Fruit fly (Drosophila melanogaster) whole organism, embryonic: Measurements from ENCODE around the gene CecB.

Source experiments
- Antp ChIP-seq: fragments of 200-800 bp; sonication (Bioruptor generic); optimal IDR thresholded peaks from 3 replicates; lab custom pipeline; 2016; ENCODE audit warnings: missing biosample characterization, missing genetic modification characterization
- Asciz ChIP-seq: fragments of 200-800 bp; sonication (Bioruptor generic); optimal IDR thresholded peaks from 2 replicates; lab custom pipeline; 2017; ENCODE audit warnings: missing biosample characterization, mild to moderate bottlenecking, missing genetic modification characterization, missing genetic modification reagents
- Atf3 ChIP-seq: fragments of 200-800 bp; sonication (Bioruptor generic); optimal IDR thresholded peaks from 3 replicates; lab custom pipeline; 2016; ENCODE audit warnings: missing biosample characterization, missing genetic modification characterization
- CG10147 ChIP-seq: fragments of 200-800 bp; sonication (Bioruptor generic); optimal IDR thresholded peaks from 2 replicates; lab custom pipeline; 2019; ENCODE audit warnings: missing biosample characterization, mild to moderate bottlenecking, missing genetic modification characterization, moderate library complexity
- CG11398 ChIP-seq: fragments of 200-800 bp; sonication (Bioruptor generic); optimal IDR thresholded peaks from 2 replicates; lab custom pipeline; 2016; ENCODE audit warnings: missing biosample characterization, missing genetic modification characterization
- CG11696 ChIP-seq: fragments of 200-800 bp; sonication (Bioruptor generic); IDR thresholded peaks from 2 replicates; pipeline ENCODE4 v1.3.6; 2022; ENCODE audit warnings: missing biosample characterization, missing genetic modification characterization
- CG12744 ChIP-seq: fragments of 200-800 bp; sonication (Bioruptor generic); optimal IDR thresholded peaks from 2 replicates; lab custom pipeline; 2016; ENCODE audit warnings: missing biosample characterization, missing genetic modification characterization
- CG14441 ChIP-seq: fragments of 200-800 bp; sonication (Bioruptor generic); IDR thresholded peaks from 2 replicates; pipeline ENCODE4 v1.3.6; 2022; ENCODE audit warnings: missing biosample characterization, missing genetic modification characterization
- CG16863 ChIP-seq: fragments of 200-800 bp; sonication (Bioruptor generic); optimal IDR thresholded peaks from 3 replicates; lab custom pipeline; 2016; ENCODE audit warnings: missing biosample characterization, missing genetic modification characterization
- CG2129 ChIP-seq: fragments of 200-800 bp; sonication (Bioruptor generic); IDR thresholded peaks from 2 replicates; pipeline ENCODE4 v1.3.6; 2022; ENCODE audit warnings: missing biosample characterization, missing genetic modification characterization; ENCODE audit not compliant: partially characterized antibody
- CG31388 ChIP-seq: fragments of 200-800 bp; sonication (Bioruptor generic); optimal IDR thresholded peaks from 2 replicates; lab custom pipeline; 2016; ENCODE audit warnings: missing biosample characterization, missing genetic modification characterization
- CG32772 ChIP-seq: fragments of 200-800 bp; sonication (Bioruptor generic); IDR thresholded peaks from 2 replicates; pipeline ENCODE4 v1.3.6; 2022; ENCODE audit warnings: missing biosample characterization, missing genetic modification characterization
- CG4328 ChIP-seq: fragments of 200-800 bp; sonication (Bioruptor generic); optimal IDR thresholded peaks from 3 replicates; lab custom pipeline; 2017; ENCODE audit warnings: missing biosample characterization, missing genetic modification reagents, missing genetic modification characterization
- CG4404 ChIP-seq: fragments of 200-800 bp; sonication (Bioruptor generic); IDR thresholded peaks from 2 replicates; pipeline ENCODE4 v1.3.6; 2022; ENCODE audit warnings: missing biosample characterization, missing genetic modification characterization
- CG4707 ChIP-seq: fragments of 200-800 bp; sonication (Bioruptor generic); optimal IDR thresholded peaks from 2 replicates; lab custom pipeline; 2018; ENCODE audit warnings: missing biosample characterization, mild to moderate bottlenecking, missing genetic modification characterization, moderate library complexity
- CG7928 ChIP-seq: fragments of 200-800 bp; sonication (Bioruptor generic); optimal IDR thresholded peaks from 2 replicates; lab custom pipeline; 2017; ENCODE audit warnings: missing biosample characterization, mild to moderate bottlenecking, missing genetic modification characterization
- CTCF ChIP-seq: fragments of 200-800 bp; sonication (Bioruptor generic); optimal IDR thresholded peaks from 2 replicates; lab custom pipeline; 2017; ENCODE audit warnings: missing biosample characterization, mild to moderate bottlenecking, missing genetic modification characterization, moderate library complexity
- Dfd ChIP-seq, 2 experiments: fragments of >200 bp; optimal IDR thresholded peaks; 2 replicates each; lab custom pipeline; 2017; ENCODE audit warnings: missing biosample characterization in 2 of 2, missing genetic modification characterization in 2 of 2
- Dref ChIP-seq: fragments of 200-800 bp; sonication (Bioruptor generic); IDR thresholded peaks from 2 replicates; pipeline ENCODE4 v1.3.6; 2022; ENCODE audit warnings: missing biosample characterization, missing genetic modification characterization
- HLH3B ChIP-seq: fragments of 200-800 bp; sonication (Bioruptor generic); IDR thresholded peaks from 2 replicates; pipeline ENCODE4 v1.3.6; 2022; ENCODE audit warnings: missing biosample characterization, missing genetic modification characterization
- HLH54F ChIP-seq: fragments of 200-800 bp; sonication (Bioruptor generic); optimal IDR thresholded peaks from 3 replicates; lab custom pipeline; 2016; ENCODE audit warnings: missing biosample characterization, missing genetic modification characterization
- HmgZ ChIP-seq: fragments of 200-800 bp; sonication (Bioruptor generic); optimal IDR thresholded peaks from 2 replicates; lab custom pipeline; 2018; ENCODE audit warnings: missing biosample characterization, mild to moderate bottlenecking, missing genetic modification characterization
- Pdp1 ChIP-seq, 2 experiments: fragments of 200-800 bp; sonication (Bioruptor generic); optimal IDR thresholded peaks; 3 replicates each; lab custom pipeline; 2016; ENCODE audit warnings: missing biosample characterization in 2 of 2, missing genetic modification characterization in 2 of 2, mild to moderate bottlenecking in 1 of 2, moderate library complexity in 1 of 2
- Scr ChIP-seq: fragments of 200-800 bp; sonication (Bioruptor generic); IDR thresholded peaks from 2 replicates; pipeline ENCODE4 v1.3.6; 2022; ENCODE audit warnings: missing biosample characterization, missing genetic modification characterization; ENCODE audit not compliant: partially characterized antibody
- Sox102F ChIP-seq: fragments of 200-800 bp; sonication (Bioruptor generic); optimal IDR thresholded peaks from 2 replicates; lab custom pipeline; 2018; ENCODE audit warnings: missing biosample characterization, mild to moderate bottlenecking, missing genetic modification characterization, moderate library complexity
- TFAM ChIP-seq: fragments of 200-800 bp; sonication (Bioruptor generic); optimal IDR thresholded peaks from 2 replicates; lab custom pipeline; 2017; ENCODE audit warnings: missing biosample characterization, missing genetic modification characterization, inconsistent platforms
- Xbp1 ChIP-seq: fragments of 200-800 bp; sonication (Bioruptor generic); optimal IDR thresholded peaks from 3 replicates; lab custom pipeline; 2016; ENCODE audit warnings: missing biosample characterization, mild to moderate bottlenecking, missing genetic modification characterization
- ac ChIP-seq: fragments of 200-800 bp; sonication (Bioruptor generic); optimal IDR thresholded peaks from 3 replicates; lab custom pipeline; 2017; ENCODE audit warnings: missing biosample characterization, mild to moderate bottlenecking, missing genetic modification characterization
- ato ChIP-seq: fragments of 200-800 bp; sonication (Bioruptor generic); IDR thresholded peaks from 2 replicates; pipeline ENCODE4 v1.3.6; 2022; ENCODE audit warnings: missing biosample characterization, missing genetic modification characterization; ENCODE audit not compliant: partially characterized antibody
- az2 ChIP-seq: fragments of 200-800 bp; sonication (Bioruptor generic); optimal IDR thresholded peaks from 3 replicates; lab custom pipeline; 2016; ENCODE audit warnings: missing biosample characterization, missing genetic modification characterization
- bbx ChIP-seq: fragments of 200-800 bp; sonication (Bioruptor generic); IDR thresholded peaks from 2 replicates; pipeline ENCODE4 v1.3.6; 2022; ENCODE audit warnings: missing biosample characterization, missing genetic modification characterization; ENCODE audit not compliant: partially characterized antibody
- bcd ChIP-seq: fragments of 200-800 bp; sonication (Bioruptor generic); optimal IDR thresholded peaks from 2 replicates; lab custom pipeline; 2017; ENCODE audit warnings: missing biosample characterization, mild to moderate bottlenecking, missing genetic modification characterization
- cad ChIP-seq: fragments of >200 bp; optimal IDR thresholded peaks from 2 replicates; lab custom pipeline; 2017; ENCODE audit warnings: missing biosample characterization, missing genetic modification characterization
- cato ChIP-seq: fragments of 200-800 bp; sonication (Bioruptor generic); optimal IDR thresholded peaks from 2 replicates; lab custom pipeline; 2016; ENCODE audit warnings: missing biosample characterization, missing genetic modification characterization, borderline replicate concordance
- ci ChIP-seq: fragments of 200-800 bp; sonication (Bioruptor generic); IDR thresholded peaks from 3 replicates; pipeline ENCODE4 v1.3.6; 2022; ENCODE audit warnings: missing biosample characterization, missing genetic modification characterization
- crol ChIP-seq: fragments of 200-800 bp; sonication (Bioruptor generic); IDR thresholded peaks from 2 replicates; pipeline ENCODE4 v1.3.6; 2022; ENCODE audit warnings: missing biosample characterization, missing genetic modification characterization
- fu2 ChIP-seq: fragments of 200-800 bp; sonication (Bioruptor generic); optimal IDR thresholded peaks from 2 replicates; lab custom pipeline; 2016; ENCODE audit warnings: missing biosample characterization, missing genetic modification characterization
- grn ChIP-seq: fragments of 200-800 bp; sonication (Bioruptor generic); optimal IDR thresholded peaks from 3 replicates; lab custom pipeline; 2017; ENCODE audit warnings: missing biosample characterization, missing genetic modification characterization
- jumu ChIP-seq: fragments of 200-800 bp; sonication (Bioruptor generic); optimal IDR thresholded peaks from 3 replicates; lab custom pipeline; 2016; ENCODE audit warnings: missing biosample characterization, missing genetic modification characterization
- ken ChIP-seq: fragments of 200-800 bp; sonication (Bioruptor generic); IDR thresholded peaks from 3 replicates; pipeline ENCODE4 v1.3.6; 2022; ENCODE audit warnings: missing biosample characterization, missing genetic modification characterization
- mirr ChIP-seq: fragments of 200-800 bp; sonication (Bioruptor generic); optimal IDR thresholded peaks from 3 replicates; lab custom pipeline; 2018; ENCODE audit warnings: missing biosample characterization, mild to moderate bottlenecking, missing genetic modification characterization
- oc ChIP-seq: fragments of 200-800 bp; sonication (Bioruptor generic); optimal IDR thresholded peaks from 2 replicates; lab custom pipeline; 2018; ENCODE audit warnings: missing biosample characterization, mild to moderate bottlenecking, missing genetic modification characterization, moderate library complexity
- ranshi ChIP-seq: fragments of 200-800 bp; sonication (Bioruptor generic); IDR thresholded peaks from 2 replicates; pipeline ENCODE4 v1.3.6; 2022; ENCODE audit warnings: missing biosample characterization, missing genetic modification characterization
- repo ChIP-seq: fragments of 200-800 bp; sonication (Bioruptor generic); optimal IDR thresholded peaks from 2 replicates; lab custom pipeline; 2016; ENCODE audit warnings: missing biosample characterization, missing genetic modification characterization
- salm ChIP-seq: fragments of 200-800 bp; sonication (Bioruptor generic); optimal IDR thresholded peaks from 2 replicates; lab custom pipeline; 2018; ENCODE audit warnings: missing biosample characterization, mild to moderate bottlenecking, missing genetic modification characterization
- scrt ChIP-seq: fragments of 200-800 bp; sonication (Bioruptor generic); optimal IDR thresholded peaks from 2 replicates; lab custom pipeline; 2018; ENCODE audit warnings: missing biosample characterization, mild to moderate bottlenecking, missing genetic modification characterization, moderate library complexity
- sna ChIP-seq: fragments of 200-800 bp; sonication (Bioruptor generic); IDR thresholded peaks from 2 replicates; pipeline ENCODE4 v1.3.6; 2022; ENCODE audit warnings: missing biosample characterization, missing genetic modification characterization; ENCODE audit not compliant: partially characterized antibody
- tx ChIP-seq: fragments of 200-800 bp; sonication (Bioruptor generic); optimal IDR thresholded peaks from 2 replicates; lab custom pipeline; 2016; ENCODE audit warnings: missing biosample characterization, missing genetic modification characterization
- unc-4 ChIP-seq: fragments of 200-800 bp; sonication (Bioruptor generic); IDR thresholded peaks from 2 replicates; pipeline ENCODE4 v1.3.6; 2022; ENCODE audit warnings: missing biosample characterization, missing genetic modification characterization; ENCODE audit not compliant: partially characterized antibody
- vnd ChIP-seq: fragments of 200-800 bp; sonication (Bioruptor generic); IDR thresholded peaks from 3 replicates; pipeline ENCODE4 v1.3.6; 2022; ENCODE audit warnings: missing biosample characterization, missing genetic modification characterization; ENCODE audit not compliant: partially characterized antibody
- vvl ChIP-seq: fragments of 200-800 bp; sonication (Bioruptor generic); IDR thresholded peaks from 2 replicates; pipeline ENCODE4 v1.3.6; 2022; ENCODE audit warnings: missing biosample characterization, missing genetic modification characterization
- zen2 ChIP-seq: fragments of 200-800 bp; sonication (Bioruptor generic); IDR thresholded peaks from 3 replicates; pipeline ENCODE4 v1.3.6; 2022; ENCODE audit warnings: missing biosample characterization, missing genetic modification characterization; ENCODE audit not compliant: partially characterized antibody

The CecB gene

DNA sequence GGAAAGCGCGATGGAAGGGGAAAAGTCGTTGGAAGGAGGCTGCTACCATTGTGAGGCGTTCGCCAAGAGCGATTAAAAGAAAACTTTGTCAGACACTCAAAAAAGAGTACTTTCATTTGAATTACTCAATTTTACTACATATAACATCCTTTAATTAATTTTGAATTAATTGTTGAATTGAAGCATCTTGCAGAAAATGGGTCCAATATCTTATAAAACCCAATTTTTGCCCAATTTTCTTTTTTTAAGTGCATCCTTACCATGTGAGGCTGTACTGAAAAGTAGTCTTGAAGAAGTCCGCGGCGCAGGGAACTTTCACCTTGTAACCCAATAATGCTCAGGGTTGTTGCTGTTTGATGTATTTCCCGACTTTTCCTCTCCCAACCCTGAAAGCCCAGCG, 21.7 kb upstream of the CecB start (continued):
- TF ChIP-seq ato (GFP tag; lab: Robert Waterston, UW) (no peak), CG10147 (no peak), Dref (GFP tag; lab: Robert Waterston, UW) (no peak), CG32772 (GFP tag; lab: Robert Waterston, UW) (0 out of 2 replicates have a peak, but pooled peaks have one; percentile 10), Sox102F (GFP tag; lab: Kevin White, UChicago) (peak; percentile 45), zen2 (GFP tag; lab: Robert Waterston, UW) (no peak), Xbp1 (GFP tag; lab: Kevin White, UChicago) (peak; percentile 21), CG11696 (GFP tag; lab: Robert Waterston, UW) (no peak), fu2 (GFP tag; lab: Kevin White, UChicago) (no peak), Pdp1 (GFP tag; optimal IDR thresholded peaks at IDR 0.05; lab: Kevin White, UChicago) (no peak), ranshi (GFP tag; lab: Robert Waterston, UW) (peak; percentile 53; the same call in 1 of the 2 replicates), tx (no peak), cato (GFP tag; lab: Kevin White, UChicago) (no peak), vnd (GFP tag; lab: Robert Waterston, UW) (no peak), Antp (GFP tag; lab: Kevin White, UChicago) (no peak), mirr (no peak), CG7928 (GFP tag; lab: Kevin White, UChicago) (no peak), CG2129 (GFP tag; lab: Robert Waterston, UW) (no peak), HmgZ (tag; lab: Kevin White, UChicago) (peak; percentile 7), CG4707 (GFP tag; lab: Kevin White, UChicago) (no peak), CG31388 (no peak), CG4404 (GFP tag; lab: Robert Waterston, UW) (no peak), ci (peak; percentile 78; the same call in 2 of the 3 replicates), salm (tag; lab: Kevin White, UChicago) (no peak), Atf3 (GFP tag; lab: Kevin White, UChicago) (no peak), repo (GFP tag; lab: Kevin White, UChicago) (no peak), cad (GFP tag; lab: Kevin White, UChicago) (no peak), CG11398 (no peak), HLH54F (GFP tag; lab: Kevin White, UChicago) (no peak), sna (GFP tag; lab: Robert Waterston, UW) (no peak), Scr (no peak), HLH3B (GFP tag; lab: Robert Waterston, UW) (peak; percentile 57; the same call in 1 of the 2 replicates), CG14441 (GFP tag; lab: Robert Waterston, UW) (peak; percentile 42), az2 (GFP tag; lab: Kevin White, UChicago) (peak; percentile 11), unc-4 (no peak), CTCF (GFP tag; lab: Kevin White, UChicago) (no peak), scrt (GFP tag; lab: Kevin White, UChicago) (peak; percentile 21), bcd (GFP tag; lab: Kevin White, UChicago) (peak; percentile 18), CG4328 (GFP tag; lab: Kevin White, UChicago) (no peak), CG12744 (GFP tag; lab: Kevin White, UChicago) (no peak), Asciz (GFP tag; lab: Kevin White, UChicago) (peak; percentile 23), oc (no peak), crol (GFP tag; lab: Robert Waterston, UW) (no peak), vvl (GFP tag; lab: Robert Waterston, UW) (peak; percentile 39; the same call in 1 of the 2 replicates), Dfd (GFP tag; optimal IDR thresholded peaks at IDR 0.05; lab: Kevin White, UChicago) (no peak), grn (GFP tag; lab: Kevin White, UChicago) (no peak), jumu (GFP tag; lab: Kevin White, UChicago) (no peak), ac (GFP tag; lab: Kevin White, UChicago) (no peak), TFAM (GFP tag; lab: Kevin White, UChicago) (no peak), bbx (GFP tag; lab: Robert Waterston, UW) (no peak), ken (GFP tag; lab: Robert Waterston, UW) (0 out of 3 replicates have a peak, but pooled peaks have one; percentile 32), CG16863 (no peak)
